Fruit fly (Drosophila melanogaster) whole organism, wandering third instar larva: Measurements from ENCODE around the gene Rsph1.
A peak's percentile ranks its signal among the peaks of the same experiment; 100 is the strongest.

ENCODE experiments used
- CG32264 ChIP-seq: fragments of 200-800 bp; sonication (Bioruptor generic); optimal IDR thresholded peaks from 2 replicates; lab custom pipeline; 2016; ENCODE audit warnings: missing biosample characterization, missing genetic modification characterization
- CG9705 ChIP-seq: fragments of 200-800 bp; sonication (Bioruptor generic); optimal IDR thresholded peaks from 2 replicates; lab custom pipeline; 2018; ENCODE audit warnings: missing biosample characterization, mild to moderate bottlenecking, missing genetic modification characterization
- CrebA ChIP-seq: fragments of 200-800 bp; sonication (Bioruptor generic); optimal IDR thresholded peaks from 2 replicates; lab custom pipeline; 2016; ENCODE audit warnings: missing biosample characterization, mild to moderate bottlenecking, missing genetic modification characterization, borderline replicate concordance
- Dfd ChIP-seq: fragments of >200 bp; optimal IDR thresholded peaks from 2 replicates; lab custom pipeline; 2017; ENCODE audit warnings: missing biosample characterization, missing genetic modification characterization
- Dif ChIP-seq: fragments of 200-275, 200-300 bp; sonication (Bioruptor generic); optimal IDR thresholded peaks from 2 replicates; lab custom pipeline; 2018; ENCODE audit warnings: missing biosample characterization, missing genetic modification characterization; ENCODE audit not compliant: partially characterized antibody
- GATAd ChIP-seq: sonication (Bioruptor generic); optimal IDR thresholded peaks from 2 replicates; lab custom pipeline; 2016; ENCODE audit warnings: missing biosample characterization, missing genetic modification characterization
- Hnf4 ChIP-seq: fragments of 200-800 bp; sonication (Bioruptor generic); optimal IDR thresholded peaks from 2 replicates; lab custom pipeline; 2016; ENCODE audit warnings: missing biosample characterization, mild to moderate bottlenecking, missing genetic modification characterization
- Hr78 ChIP-seq: fragments of >200 bp; optimal IDR thresholded peaks from 2 replicates; lab custom pipeline; 2017; ENCODE audit warnings: missing biosample characterization, missing genetic modification characterization
- Hr83 ChIP-seq: fragments of 200-300 bp; sonication (Bioruptor generic); optimal IDR thresholded peaks from 2 replicates; lab custom pipeline; 2016; ENCODE audit warnings: missing biosample characterization, mild to moderate bottlenecking, missing genetic modification characterization, moderate library complexity; ENCODE audit not compliant: poor library complexity, severe bottlenecking
- Jra ChIP-seq: sonication (Bioruptor generic); optimal IDR thresholded peaks from 2 replicates; lab custom pipeline; 2016; ENCODE audit warnings: missing biosample characterization, missing genetic modification characterization
- Mio ChIP-seq: sonication (Bioruptor generic); optimal IDR thresholded peaks from 2 replicates; lab custom pipeline; 2016; ENCODE audit warnings: missing biosample characterization, missing genetic modification characterization
- Myc ChIP-seq: fragments of >200 bp; optimal IDR thresholded peaks from 2 replicates; lab custom pipeline; 2017
- N ChIP-seq: fragments of >200 bp; optimal IDR thresholded peaks from 2 replicates; lab custom pipeline; 2018; ENCODE audit warnings: missing biosample characterization, missing external identifiers, missing genetic modification characterization
- OdsH ChIP-seq: fragments of 200-800 bp; sonication (Bioruptor generic); optimal IDR thresholded peaks from 2 replicates; lab custom pipeline; 2016; ENCODE audit warnings: missing biosample characterization, mild to moderate bottlenecking, missing genetic modification characterization
- Rel ChIP-seq, 2 experiments: fragments of 200-800 bp; sonication (Bioruptor generic) in 1 of 2; optimal IDR thresholded peaks; 2 replicates in 1 of 2; 3 replicates in 1 of 2; lab custom pipeline; 2016 to 2019; ENCODE audit warnings: mild to moderate bottlenecking in 2 of 2, missing biosample characterization in 2 of 2, missing genetic modification characterization in 2 of 2, moderate library complexity in 1 of 2
- Sp1 ChIP-seq: fragments of 200-800 bp; sonication (Bioruptor generic); optimal IDR thresholded peaks from 3 replicates; lab custom pipeline; 2019; ENCODE audit warnings: missing biosample characterization, mild to moderate bottlenecking, missing genetic modification characterization, moderate library complexity
- Vsx2 ChIP-seq: fragments of 200-300, 225-300 bp; sonication (Bioruptor generic); optimal IDR thresholded peaks from 2 replicates; lab custom pipeline; 2018; ENCODE audit warnings: missing biosample characterization, missing genetic modification characterization; ENCODE audit not compliant: partially characterized antibody
- br ChIP-seq: fragments of 200-800 bp; sonication (Bioruptor generic); optimal IDR thresholded peaks from 2 replicates; lab custom pipeline; 2016; ENCODE audit warnings: missing biosample characterization, missing genetic modification characterization
- brk ChIP-seq: fragments of 200-800 bp; sonication (Bioruptor generic); optimal IDR thresholded peaks from 2 replicates; lab custom pipeline; 2016; ENCODE audit warnings: missing biosample characterization, mild to moderate bottlenecking, missing genetic modification characterization
- dl ChIP-seq, 2 experiments: fragments of 175-275, 200-275 bp in 1 of 2; fragments of 200-275 bp in 1 of 2; sonication (Bioruptor generic); optimal IDR thresholded peaks; lab custom pipeline; 2018; ENCODE audit warnings: mild to moderate bottlenecking in 2 of 2, missing biosample characterization in 2 of 2, missing genetic modification characterization in 2 of 2, moderate library complexity in 2 of 2; ENCODE audit not compliant: partially characterized antibody in 2 of 2, insufficient read depth in 1 of 2
- dmrt93B ChIP-seq: fragments of 200-800 bp; sonication (Bioruptor generic); optimal IDR thresholded peaks from 2 replicates; lab custom pipeline; 2018; ENCODE audit warnings: missing biosample characterization, mild to moderate bottlenecking, missing genetic modification characterization
- dsf ChIP-seq: sonication (Bioruptor generic); optimal IDR thresholded peaks from 2 replicates; lab custom pipeline; 2016; ENCODE audit warnings: missing biosample characterization, missing genetic modification characterization, borderline replicate concordance
- foxo ChIP-seq, 2 experiments: fragments of 200-800 bp; sonication (Bioruptor generic); optimal IDR thresholded peaks; 2 replicates in 1 of 2; 3 replicates in 1 of 2; lab custom pipeline; 2016 to 2017; ENCODE audit warnings: missing biosample characterization in 2 of 2, missing genetic modification characterization in 2 of 2
- fru ChIP-seq: fragments of 200-800 bp; sonication (Bioruptor generic); optimal IDR thresholded peaks from 3 replicates; lab custom pipeline; 2016; ENCODE audit warnings: missing biosample characterization, mild to moderate bottlenecking, missing genetic modification characterization
- h ChIP-seq: fragments of 200-800 bp; sonication (Bioruptor generic); optimal IDR thresholded peaks from 3 replicates; lab custom pipeline; 2016; ENCODE audit warnings: missing biosample characterization, mild to moderate bottlenecking, missing genetic modification characterization
- jim ChIP-seq: fragments of 175-275, 200-325 bp; sonication (Bioruptor generic); optimal IDR thresholded peaks from 2 replicates; lab custom pipeline; 2016; ENCODE audit warnings: missing biosample characterization, mild to moderate bottlenecking, missing genetic modification characterization
- pan ChIP-seq: fragments of >200 bp; optimal IDR thresholded peaks from 2 replicates; lab custom pipeline; 2017
- psq ChIP-seq: fragments of 200-800 bp; sonication (Bioruptor generic); optimal IDR thresholded peaks from 3 replicates; lab custom pipeline; 2017; ENCODE audit warnings: missing biosample characterization, mild to moderate bottlenecking, missing genetic modification characterization, moderate library complexity
- rgr ChIP-seq: fragments of 200-800 bp; sonication (Bioruptor generic); optimal IDR thresholded peaks from 3 replicates; lab custom pipeline; 2016; ENCODE audit warnings: missing biosample characterization, mild to moderate bottlenecking, missing genetic modification characterization
- sage ChIP-seq: fragments of 200-800 bp; sonication (Bioruptor generic); optimal IDR thresholded peaks from 2 replicates; lab custom pipeline; 2016; ENCODE audit warnings: missing biosample characterization, mild to moderate bottlenecking, missing genetic modification characterization
- sv ChIP-seq: fragments of 200-800 bp; sonication (Bioruptor generic); optimal IDR thresholded peaks from 3 replicates; lab custom pipeline; 2016; ENCODE audit warnings: missing biosample characterization, missing genetic modification characterization
- tai ChIP-seq: sonication (Bioruptor generic); optimal IDR thresholded peaks from 2 replicates; lab custom pipeline; 2016; ENCODE audit warnings: missing biosample characterization, missing genetic modification characterization
- usp ChIP-seq: fragments of >200 bp; optimal IDR thresholded peaks from 2 replicates; lab custom pipeline; 2017; ENCODE audit warnings: missing biosample characterization, missing genetic modification characterization

Gene Rsph1

dm6 chr2L:13202960-13203436 is 19.7 kb downstream of the Rsph1 start, which contains the start of gene CG16972:
Gene CG16972 (minus strand): TSS chr2L:13203295.
- no peak for TF ChIP-seq tai (GFP tag; lab: Kevin White, UChicago)
- no peak for TF ChIP-seq Hr78 (GFP tag; lab: Kevin White, UChicago)
- TF ChIP-seq foxo (GFP tag; optimal IDR thresholded peaks at IDR 0.05; lab: Kevin White, UChicago) = no peak
- TF ChIP-seq dmrt93B (GFP tag; lab: Kevin White, UChicago) = no peak
- TF ChIP-seq Rel (GFP tag; optimal IDR thresholded peaks at IDR 0.05; lab: Kevin White, UChicago) = no peak
- peak; percentile 76 for TF ChIP-seq Rel (tag; optimal IDR thresholded peaks at IDR 0.05; lab: Kevin White, UChicago)
- no peak for TF ChIP-seq N (GFP tag; lab: Kevin White, UChicago)
- no peak for TF ChIP-seq sage (GFP tag; lab: Kevin White, UChicago)

dm6 chr2L:13203437-13204137 is 20.3 kb downstream of the Rsph1 start, which contains the start of gene Pect:
Gene Pect (plus strand): TSS chr2L:13203762.
- TF ChIP-seq Myc (no peak), fru (GFP tag; lab: Kevin White, UChicago) (no peak), h (peak; percentile 47), Rel (GFP tag; optimal IDR thresholded peaks at IDR 0.05; lab: Kevin White, UChicago) (no peak), Rel (tag; optimal IDR thresholded peaks at IDR 0.05; lab: Kevin White, UChicago) (peak; percentile 53), usp (GFP tag; lab: Kevin White, UChicago) (no peak), Mio (GFP tag; lab: Kevin White, UChicago) (no peak), br (no peak), Dfd (GFP tag; lab: Kevin White, UChicago) (no peak), psq (GFP tag; lab: Kevin White, UChicago) (peak; percentile 43), Sp1 (GFP tag; lab: Kevin White, UChicago) (peak; percentile 30), Vsx2 (GFP tag; lab: Kevin White, UChicago) (no peak), dl (GFP tag; optimal IDR thresholded peaks at IDR 0.05; lab: Kevin White, UChicago; ENCODE audit: insufficient read depth in 1 of 2, partially characterized antibody in 2 of 2) (peak in 1 of 2 experiments; percentile 17), sv (GFP tag; lab: Kevin White, UChicago) (no peak), dsf (GFP tag; lab: Kevin White, UChicago) (no peak), Dif (GFP tag; lab: Kevin White, UChicago) (peak; percentile 51), brk (GFP tag; lab: Kevin White, UChicago) (no peak)

dm6 chr2L:13204151-13204550 is 20.9 kb downstream of the Rsph1 start:
- TF ChIP-seq br = no peak
- TF ChIP-seq OdsH = no peak
- TF ChIP-seq Jra = no peak
- no peak for TF ChIP-seq usp (GFP tag; lab: Kevin White, UChicago)
- no peak for TF ChIP-seq Hr83 (GFP tag; lab: Kevin White, UChicago)
- TF ChIP-seq Mio (GFP tag; lab: Kevin White, UChicago) = no peak
- no peak for TF ChIP-seq CG9705
- TF ChIP-seq Hnf4 (GFP tag; lab: Kevin White, UChicago) = no peak
- TF ChIP-seq Hr78 (GFP tag; lab: Kevin White, UChicago) = no peak
- TF ChIP-seq fru (GFP tag; lab: Kevin White, UChicago) = no peak
- TF ChIP-seq jim (GFP tag; lab: Kevin White, UChicago) = no peak
- no peak for TF ChIP-seq CrebA (GFP tag; lab: Kevin White, UChicago)
- no peak for TF ChIP-seq Rel (GFP tag; optimal IDR thresholded peaks at IDR 0.05; lab: Kevin White, UChicago)
- TF ChIP-seq Rel (tag; optimal IDR thresholded peaks at IDR 0.05; lab: Kevin White, UChicago) = no peak
- TF ChIP-seq foxo (GFP tag; optimal IDR thresholded peaks at IDR 0.05; lab: Kevin White, UChicago) = no peak
- TF ChIP-seq Myc = no peak
- TF ChIP-seq CG32264 = no peak
- no peak for TF ChIP-seq GATAd (GFP tag; lab: Kevin White, UChicago)
- TF ChIP-seq pan (lab: Kevin White, UChicago) = no peak
- no peak for TF ChIP-seq rgr
- no peak for TF ChIP-seq h
